Fruit fly (Drosophila melanogaster): ENCODE results near the gene CG34296.

Gene CG34296

dm6 chr3R:29690539-29690852, 31.8 kb upstream of the CG34296 start (continued):
- peak; percentile 52 for TF ChIP-seq CG1621 (tag; optimal IDR thresholded peaks at IDR 0.05)
- peak; percentile 44; the same call in 1 of the 3 replicates for TF ChIP-seq eg (GFP tag; IDR thresholded peaks at IDR 0.05)
- TF ChIP-seq CG8119 (GFP tag; IDR thresholded peaks at IDR 0.05): peak; percentile 49; the same call in 2 of the 3 replicates
- TF ChIP-seq fd85E (GFP tag; optimal IDR thresholded peaks at IDR 0.05): no peak
- TF ChIP-seq vri (GFP tag; optimal IDR thresholded peaks at IDR 0.05): no peak
- TF ChIP-seq pdm3 (GFP tag; optimal IDR thresholded peaks at IDR 0.05): peak; percentile 61
- peak; percentile 6 for TF ChIP-seq CG34406 (GFP tag; optimal IDR thresholded peaks at IDR 0.05)
- peak; percentile 6 for TF ChIP-seq CG6808 (GFP tag; optimal IDR thresholded peaks at IDR 0.05)
- no peak for TF ChIP-seq ss (GFP tag; optimal IDR thresholded peaks at IDR 0.05)
- no peak for TF ChIP-seq dsx (GFP tag; optimal IDR thresholded peaks at IDR 0.05; ENCODE audit: poor library complexity, severe bottlenecking)
- no peak for TF ChIP-seq CG6792 (GFP tag; optimal IDR thresholded peaks at IDR 0.05)
- no peak for TF ChIP-seq Hr38 (GFP tag; optimal IDR thresholded peaks at IDR 0.05)
- peak; percentile 61 for TF ChIP-seq CG3032 (tag; optimal IDR thresholded peaks at IDR 0.05)
- no peak for TF ChIP-seq dac (GFP tag; optimal IDR thresholded peaks at IDR 0.05)
- peak; percentile 42 for TF ChIP-seq net (GFP tag; optimal IDR thresholded peaks at IDR 0.05)
- peak; percentile 45 for TF ChIP-seq Eip75B (GFP tag; optimal IDR thresholded peaks at IDR 0.05)
- TF ChIP-seq CG4318 (GFP tag; optimal IDR thresholded peaks at IDR 0.05): peak; percentile 24
- TF ChIP-seq Eip93F (GFP tag; optimal IDR thresholded peaks at IDR 0.05): no peak
- TF ChIP-seq CG6163 (GFP tag; IDR thresholded peaks at IDR 0.05): peak; percentile 63; the same call in 2 of the 3 replicates
- TF ChIP-seq fkh (GFP tag; optimal IDR thresholded peaks at IDR 0.05): no peak
- TF ChIP-seq esn (GFP tag; optimal IDR thresholded peaks at IDR 0.05): peak; percentile 48
- TF ChIP-seq acj6 (GFP tag; optimal IDR thresholded peaks at IDR 0.05): peak; percentile 35
- TF ChIP-seq Lpt (GFP tag; optimal IDR thresholded peaks at IDR 0.05): no peak
- peak; percentile 44 for TF ChIP-seq topi (GFP tag; optimal IDR thresholded peaks at IDR 0.05)
- peak; percentile 30 for TF ChIP-seq cyc (GFP tag; optimal IDR thresholded peaks at IDR 0.05)
- TF ChIP-seq Ets21C (GFP tag; optimal IDR thresholded peaks at IDR 0.05): no peak
- peak; percentile 54 for TF ChIP-seq achi (GFP tag; optimal IDR thresholded peaks at IDR 0.05)
- peak; percentile 90 for TF ChIP-seq Eip78C (GFP tag)
- TF ChIP-seq Hr39 (GFP tag; optimal IDR thresholded peaks at IDR 0.05): peak; percentile 31
- TF ChIP-seq CG7368 (GFP tag; optimal IDR thresholded peaks at IDR 0.05): no peak

- TF ChIP-seq eg (GFP tag; IDR thresholded peaks at IDR 0.05) (0 out of 3 replicates have a peak, but pooled peaks have one; percentile 19), CG6163 (GFP tag; IDR thresholded peaks at IDR 0.05) (0 out of 3 replicates have a peak, but pooled peaks have one; percentile 5), dsx (GFP tag; optimal IDR thresholded peaks at IDR 0.05; ENCODE audit: poor library complexity, severe bottlenecking) (peak; percentile 100), CG11762 (GFP tag; optimal IDR thresholded peaks at IDR 0.05; ENCODE audit: insufficient read depth) (no peak)
Measured at dm6 chr3R:29690960-29691527, 31.3 kb upstream of the CG34296 start.

- TF ChIP-seq eg (GFP tag; IDR thresholded peaks at IDR 0.05) (0 out of 3 replicates have a peak, but pooled peaks have one; percentile 20), Sox14 (GFP tag; optimal IDR thresholded peaks at IDR 0.05) (peak; percentile 29), esn (GFP tag; optimal IDR thresholded peaks at IDR 0.05) (no peak), CG16779 (tag; optimal IDR thresholded peaks at IDR 0.05) (no peak), dsx (GFP tag; optimal IDR thresholded peaks at IDR 0.05; ENCODE audit: poor library complexity, severe bottlenecking) (peak; percentile 43), ss (GFP tag; optimal IDR thresholded peaks at IDR 0.05) (no peak), CG8632 (GFP tag; optimal IDR thresholded peaks at IDR 0.05) (no peak)
Measured at dm6 chr3R:29692009-29692641, 30.2 kb upstream of the CG34296 start, which contains the start of gene dmrt99B. TSS of gene dmrt99B (plus strand) at chr3R:29692591.

dm6 chr3R:29695744-29696143, 26.6 kb upstream of the CG34296 start:
- TF ChIP-seq CG15336 (GFP tag; IDR thresholded peaks at IDR 0.05): no peak
- no peak for TF ChIP-seq acj6 (GFP tag; optimal IDR thresholded peaks at IDR 0.05)
- no peak for TF ChIP-seq vri (GFP tag; optimal IDR thresholded peaks at IDR 0.05)
- no peak for TF ChIP-seq CG8319 (GFP tag; optimal IDR thresholded peaks at IDR 0.05)
- TF ChIP-seq Hr4 (GFP tag; optimal IDR thresholded peaks at IDR 0.05): no peak
- TF ChIP-seq fd85E (GFP tag; optimal IDR thresholded peaks at IDR 0.05): no peak
